Worm (Caenorhabditis elegans) whole organism, young adult: ENCODE results near the gene F58D2.5.
A peak's percentile ranks its signal among the peaks of the same experiment; 100 is the strongest.

Experiments
- B0035.1 ChIP-seq: sonication (generic microtip); optimal IDR thresholded peaks from 2 replicates; lab custom pipeline; 2016; ENCODE audit warnings: missing genetic modification characterization, mild to moderate bottlenecking, missing compliant biosample characterization, missing genotype, missing genetic modification reagents
- B0336.3 ChIP-seq: fragments of 200-800 bp; sonication (Bioruptor generic); IDR thresholded peaks from 2 replicates; pipeline ENCODE4 v1.3.6; 2022; ENCODE audit warnings: missing genetic modification characterization, missing compliant biosample characterization
- C06A6.2 ChIP-seq: fragments of 200-800 bp; sonication (Bioruptor generic); conservative IDR thresholded peaks from 2 replicates; pipeline ENCODE4 v1.3.6; 2022; ENCODE audit warnings: missing genetic modification characterization, missing compliant biosample characterization
- C17E4.6 ChIP-seq: fragments of 200-800 bp; sonication (Bioruptor generic); IDR thresholded peaks from 2 replicates; pipeline ENCODE4 v1.3.6; 2022; ENCODE audit warnings: missing genetic modification reagents, missing genetic modification characterization, missing compliant biosample characterization
- F10E7.11 ChIP-seq: sonication (generic microtip); optimal IDR thresholded peaks from 2 replicates; lab custom pipeline; 2017; ENCODE audit warnings: mild to moderate bottlenecking, missing genetic modification characterization, moderate library complexity, missing compliant biosample characterization
- F23B12.7 ChIP-seq: sonication (generic microtip); optimal IDR thresholded peaks from 2 replicates; lab custom pipeline; 2017; ENCODE audit warnings: missing genetic modification characterization, mild to moderate bottlenecking, missing compliant biosample characterization, antibody characterized with exemption, moderate library complexity; ENCODE audit not compliant: insufficient read depth
- F37B4.10 ChIP-seq: fragments of 200-800 bp; sonication (Bioruptor generic); IDR thresholded peaks from 2 replicates; pipeline ENCODE4 v1.3.6; 2022; ENCODE audit warnings: missing genetic modification characterization, missing compliant biosample characterization
- F57C9.4 ChIP-seq: sonication (generic microtip); optimal IDR thresholded peaks from 2 replicates; lab custom pipeline; 2017; ENCODE audit warnings: mild to moderate bottlenecking, missing genetic modification characterization, missing compliant biosample characterization
- Y53F4B.3 ChIP-seq: fragments of 200-800 bp; sonication (Bioruptor generic); IDR thresholded peaks from 2 replicates; pipeline ENCODE4 v1.3.6; 2022; ENCODE audit warnings: missing genetic modification reagents, missing genetic modification characterization, missing compliant biosample characterization
- Y95B8A.8 ChIP-seq: fragments of 200-800 bp; sonication (Bioruptor generic); IDR thresholded peaks from 2 replicates; pipeline ENCODE4 v1.3.6; 2022; ENCODE audit warnings: missing genetic modification reagents, missing genetic modification characterization, missing compliant biosample characterization
- ama-1 ChIP-seq, 3 experiments: fragments of 150-350 bp in 1 of 3; sonication (generic microtip) in 2 of 3; optimal IDR thresholded peaks; 2 replicates each; lab custom pipeline; 2014 to 2018; ENCODE audit warnings: missing biosample characterization in 2 of 3, missing genetic modification characterization in 2 of 3, missing genetic modification reagents in 2 of 3
- aptf-2 ChIP-seq: fragments of 200-800 bp; sonication (Bioruptor generic); conservative IDR thresholded peaks from 2 replicates; pipeline ENCODE4 v1.3.6; 2022; ENCODE audit warnings: missing genetic modification reagents, missing genetic modification characterization, missing compliant biosample characterization
- attf-3 ChIP-seq: fragments of 200-800 bp; sonication (Bioruptor generic); conservative IDR thresholded peaks from 2 replicates; pipeline ENCODE4 v1.3.6; 2022; ENCODE audit warnings: missing genetic modification reagents, missing genetic modification characterization, missing compliant biosample characterization
- attf-5 ChIP-seq: fragments of 200-800 bp; sonication (Bioruptor generic); optimal IDR thresholded peaks from 2 replicates; lab custom pipeline; 2018; ENCODE audit warnings: mild to moderate bottlenecking, missing genetic modification characterization, missing compliant biosample characterization
- bed-1 ChIP-seq: fragments of 200-800 bp; sonication (Bioruptor generic); IDR thresholded peaks from 2 replicates; pipeline ENCODE4 v1.3.6; 2022; ENCODE audit warnings: missing genetic modification reagents, missing genetic modification characterization, missing compliant biosample characterization
- cebp-2 ChIP-seq: fragments of 200-800 bp; sonication (Bioruptor generic); IDR thresholded peaks from 2 replicates; pipeline ENCODE4 v1.3.6; 2022; ENCODE audit warnings: missing genetic modification characterization, missing compliant biosample characterization
- ceh-100 ChIP-seq: fragments of 200-800 bp; sonication (Bioruptor generic); IDR thresholded peaks from 2 replicates; pipeline ENCODE4 v1.3.6; 2022; ENCODE audit warnings: missing genetic modification reagents, missing genetic modification characterization, missing compliant biosample characterization
- ceh-40 ChIP-seq: fragments of 200-800 bp; sonication (Bioruptor generic); IDR thresholded peaks from 2 replicates; pipeline ENCODE4 v1.3.6; 2022; ENCODE audit warnings: missing genetic modification characterization, missing compliant biosample characterization
- ceh-58 ChIP-seq: fragments of 200-800 bp; sonication (Bioruptor generic); IDR thresholded peaks from 2 replicates; pipeline ENCODE4 v1.3.6; 2022; ENCODE audit warnings: missing genetic modification characterization, missing compliant biosample characterization
- ceh-79 ChIP-seq: sonication (generic microtip); optimal IDR thresholded peaks from 2 replicates; lab custom pipeline; 2017; ENCODE audit warnings: mild to moderate bottlenecking, missing genetic modification characterization, missing compliant biosample characterization
- chd-7 ChIP-seq: sonication (generic microtip); optimal IDR thresholded peaks from 2 replicates; lab custom pipeline; 2016; ENCODE audit warnings: mild to moderate bottlenecking, missing genetic modification characterization, moderate library complexity, missing compliant biosample characterization
- dox-1 ChIP-seq: fragments of 200-800 bp; sonication (Bioruptor generic); IDR thresholded peaks from 2 replicates; pipeline ENCODE4 v1.3.6; 2022; ENCODE audit warnings: missing genetic modification reagents, missing genetic modification characterization, missing compliant biosample characterization
- egl-44 ChIP-seq: fragments of 200-800 bp; sonication (Bioruptor generic); IDR thresholded peaks from 2 replicates; pipeline ENCODE4 v1.3.6; 2022; ENCODE audit warnings: missing genetic modification reagents, missing genetic modification characterization, missing compliant biosample characterization
- ets-4 ChIP-seq: fragments of 200-800 bp; sonication (Bioruptor generic); optimal IDR thresholded peaks from 2 replicates; lab custom pipeline; 2018; ENCODE audit warnings: mild to moderate bottlenecking, missing genetic modification characterization, missing compliant biosample characterization
- him-1 ChIP-seq: sonication (generic microtip); optimal IDR thresholded peaks from 2 replicates; lab custom pipeline; 2016; ENCODE audit warnings: missing genotype, missing genetic modification reagents, missing genetic modification characterization, missing compliant biosample characterization
- hlh-26 ChIP-seq: fragments of 200-800 bp; sonication (Bioruptor generic); conservative IDR thresholded peaks from 2 replicates; pipeline ENCODE4 v1.3.6; 2022; ENCODE audit warnings: missing genetic modification reagents, missing genetic modification characterization, missing compliant biosample characterization
- hmg-1.2 ChIP-seq: fragments of 200-800 bp; sonication (Bioruptor generic); IDR thresholded peaks from 2 replicates; pipeline ENCODE4 v1.3.6; 2022; ENCODE audit warnings: missing genetic modification reagents, missing genetic modification characterization, missing compliant biosample characterization
- hmg-20 ChIP-seq: fragments of 200-800 bp; sonication (Bioruptor generic); IDR thresholded peaks from 2 replicates; pipeline ENCODE4 v1.3.6; 2022; ENCODE audit warnings: missing genetic modification reagents, missing genetic modification characterization, missing compliant biosample characterization
- hrde-1 ChIP-seq: sonication (generic microtip); optimal IDR thresholded peaks from 2 replicates; lab custom pipeline; 2016; ENCODE audit warnings: missing genetic modification characterization, mild to moderate bottlenecking, missing compliant biosample characterization, moderate library complexity, missing genotype, missing genetic modification reagents, borderline replicate concordance
- hsf-1 ChIP-seq: fragments of 200-800 bp; sonication (Bioruptor generic); IDR thresholded peaks from 2 replicates; pipeline ENCODE4 v1.3.6; 2022; ENCODE audit warnings: missing genetic modification reagents, missing genetic modification characterization, missing compliant biosample characterization
- lin-26 ChIP-seq: fragments of 200-800 bp; sonication (Bioruptor generic); IDR thresholded peaks from 2 replicates; pipeline ENCODE4 v1.3.6; 2022; ENCODE audit warnings: missing genetic modification reagents, missing genetic modification characterization, missing compliant biosample characterization
- lin-35 ChIP-seq, 3 experiments: fragments of 150-350 bp in 2 of 3; sonication (generic microtip) in 1 of 3; optimal IDR thresholded peaks; 2 replicates each; lab custom pipeline; 2014 to 2018; ENCODE audit warnings: missing biosample characterization in 3 of 3, missing genetic modification characterization in 3 of 3, missing genetic modification reagents in 3 of 3
- lsy-27 ChIP-seq: sonication (generic microtip); optimal IDR thresholded peaks from 2 replicates; lab custom pipeline; 2017; ENCODE audit warnings: missing genetic modification characterization, mild to moderate bottlenecking, missing compliant biosample characterization, antibody characterized with exemption, missing genotype, borderline replicate concordance; ENCODE audit not compliant: insufficient read depth
- mel-28 ChIP-seq: sonication (generic microtip); optimal IDR thresholded peaks from 2 replicates; lab custom pipeline; 2016; ENCODE audit warnings: borderline replicate concordance, mild to moderate bottlenecking, missing genetic modification characterization, missing compliant biosample characterization
- nfya-2 ChIP-seq: fragments of 200-800 bp; sonication (Bioruptor generic); IDR thresholded peaks from 2 replicates; pipeline ENCODE4 v1.3.6; 2022; ENCODE audit warnings: missing genetic modification reagents, missing genetic modification characterization, missing compliant biosample characterization
- nfyb-1 ChIP-seq: fragments of 200-800 bp; sonication (Bioruptor generic); IDR thresholded peaks from 2 replicates; pipeline ENCODE4 v1.3.6; 2022; ENCODE audit warnings: missing genetic modification reagents, missing genetic modification characterization, missing compliant biosample characterization
- nhr-120 ChIP-seq: fragments of 200-800 bp; sonication (Bioruptor generic); IDR thresholded peaks from 2 replicates; pipeline ENCODE4 v1.3.6; 2022; ENCODE audit warnings: missing genetic modification characterization, missing compliant biosample characterization
- nhr-27 ChIP-seq: fragments of 200-800 bp; sonication (Bioruptor generic); optimal IDR thresholded peaks from 2 replicates; lab custom pipeline; 2018; ENCODE audit warnings: mild to moderate bottlenecking, missing genetic modification characterization, moderate library complexity, missing compliant biosample characterization
- pha-4 ChIP-seq: fragments of 150-350 bp; sonication (generic microtip); optimal IDR thresholded peaks from 2 replicates; lab custom pipeline; 2014; ENCODE audit warnings: missing biosample characterization, missing genetic modification reagents, missing genetic modification characterization
- sea-2 ChIP-seq: fragments of 200-800 bp; sonication (Bioruptor generic); IDR thresholded peaks from 2 replicates; pipeline ENCODE4 v1.3.6; 2022; ENCODE audit warnings: missing genetic modification characterization, missing compliant biosample characterization
- snpc-3.4 ChIP-seq: sonication (generic microtip); optimal IDR thresholded peaks from 2 replicates; lab custom pipeline; 2017; ENCODE audit warnings: missing genetic modification characterization, mild to moderate bottlenecking, missing compliant biosample characterization, antibody characterized with exemption, moderate library complexity, missing genotype, missing genetic modification reagents
- snpc-4 ChIP-seq, 5 experiments: fragments of 150-350 bp in 1 of 5; sonication (generic microtip) in 4 of 5; optimal IDR thresholded peaks; 2 replicates each; lab custom pipeline; 2014 to 2018; ENCODE audit warnings: missing genetic modification characterization in 5 of 5, missing biosample characterization in 3 of 5, antibody characterized with exemption in 2 of 5, mild to moderate bottlenecking in 2 of 5, missing compliant biosample characterization in 2 of 5, missing genotype in 2 of 5, moderate library complexity in 2 of 5, missing genetic modification reagents in 1 of 5
- somi-1 ChIP-seq: fragments of 200-800 bp; sonication (Bioruptor generic); optimal IDR thresholded peaks from 2 replicates; lab custom pipeline; 2018; ENCODE audit warnings: mild to moderate bottlenecking, missing genetic modification characterization, missing compliant biosample characterization
- xnd-1 ChIP-seq: sonication (generic microtip); optimal IDR thresholded peaks from 2 replicates; lab custom pipeline; 2016; ENCODE audit warnings: missing genotype, missing genetic modification reagents, missing genetic modification characterization, missing compliant biosample characterization
- zfh-2 ChIP-seq: fragments of 200-800 bp; sonication (Bioruptor generic); conservative IDR thresholded peaks from 2 replicates; pipeline ENCODE4 v1.3.6; 2022; ENCODE audit warnings: missing genetic modification reagents, missing genetic modification characterization, missing compliant biosample characterization

Gene F58D2.5

ce11 chrIV:13240078-13240841 is 47.1 kb upstream of the F58D2.5 start, which contains the start of gene rpl-12 (continued):
- TF ChIP-seq snpc-4 (GFP tag; optimal IDR thresholded peaks at IDR 0.05; lab: Kevin White, UChicago) (peak; percentile 75), snpc-4 (tag; optimal IDR thresholded peaks at IDR 0.05; lab: Kevin White, UChicago) (peak; percentile 81 to 90 (median 88)), hsf-1 (GFP tag; lab: Robert Waterston, UW) (peak; percentile 87), B0035.1 (tag; lab: Kevin White, UChicago) (peak; percentile 84), hrde-1 (tag; lab: Kevin White, UChicago) (peak; percentile 92), him-1 (tag; lab: Kevin White, UChicago) (peak; percentile 66), hmg-1.2 (GFP tag; lab: Robert Waterston, UW) (peak; percentile 97), Y53F4B.3 (GFP tag; lab: Robert Waterston, UW) (0 out of 2 replicates have a peak, but pooled peaks have one; percentile 23), ceh-100 (GFP tag; lab: Robert Waterston, UW) (peak; percentile 87), ceh-58 (no peak), egl-44 (GFP tag; lab: Robert Waterston, UW) (peak; percentile 78; the same call in 1 of the 2 replicates), aptf-2 (GFP tag; lab: Robert Waterston, UW) (peak; percentile 68), somi-1 (peak; percentile 94), ama-1 (optimal IDR thresholded peaks at IDR 0.05; lab: Kevin White, UChicago) (no peak), ama-1 (GFP tag; optimal IDR thresholded peaks at IDR 0.05; lab: Kevin White, UChicago) (no peak), mel-28 (tag; lab: Kevin White, UChicago) (peak; percentile 83), pha-4 (tag; lab: Kevin White, UChicago) (peak; percentile 94), nhr-27 (tag; lab: Kevin White, UChicago) (peak; percentile 7), F37B4.10 (GFP tag; lab: Robert Waterston, UW) (0 out of 2 replicates have a peak, but pooled peaks have one; percentile 11), hlh-26 (GFP tag; lab: Robert Waterston, UW) (no peak), dox-1 (GFP tag; lab: Robert Waterston, UW) (peak; percentile 99), ets-4 (GFP tag; lab: Kevin White, UChicago) (peak; percentile 28), snpc-3.4 (tag; lab: Kevin White, UChicago) (peak; percentile 90), Y95B8A.8 (GFP tag; lab: Robert Waterston, UW) (peak; percentile 96), attf-5 (GFP tag; lab: Kevin White, UChicago) (peak; percentile 100), lsy-27 (tag; lab: Kevin White, UChicago) (peak; percentile 17), ceh-40 (GFP tag; lab: Robert Waterston, UW) (no peak), C17E4.6 (peak; percentile 97), hmg-20 (GFP tag; lab: Robert Waterston, UW) (peak; percentile 87), zfh-2 (peak; percentile 75), xnd-1 (tag; lab: Kevin White, UChicago) (peak; percentile 75), nfyb-1 (GFP tag; lab: Robert Waterston, UW) (peak; percentile 98), lin-26 (GFP tag; lab: Robert Waterston, UW) (peak; percentile 51), lin-35 (GFP tag; optimal IDR thresholded peaks at IDR 0.05; lab: Kevin White, UChicago) (peak; percentile 73 to 99 (median 85)), ceh-79 (tag; lab: Kevin White, UChicago) (peak; percentile 59), F57C9.4 (tag; lab: Kevin White, UChicago) (peak; percentile 10), F10E7.11 (tag; lab: Kevin White, UChicago) (peak; percentile 71), B0336.3 (GFP tag; lab: Robert Waterston, UW) (peak; percentile 95), nfya-2 (no peak), cebp-2 (GFP tag; lab: Robert Waterston, UW) (peak; percentile 98), attf-3 (GFP tag; lab: Robert Waterston, UW) (peak; percentile 86), C06A6.2 (peak; percentile 94), nhr-120 (GFP tag; lab: Robert Waterston, UW) (no peak), bed-1 (GFP tag; lab: Robert Waterston, UW) (no peak), F23B12.7 (tag; lab: Kevin White, UChicago) (peak; percentile 97), chd-7 (peak; percentile 90), sea-2 (GFP tag; lab: Robert Waterston, UW) (peak; percentile 77; the same call in 1 of the 2 replicates)
